Worm (Caenorhabditis elegans) whole organism, L3 larva: ENCODE measurements around the gene srj-21.

ENCODE experiments used
- R02D3.7 ChIP-seq: fragments of 150-350 bp; optimal IDR thresholded peaks from 2 replicates; lab custom pipeline; 2014; ENCODE audit warnings: missing biosample characterization, missing genetic modification characterization
- ceh-16 ChIP-seq: sonication (generic microtip); optimal IDR thresholded peaks from 2 replicates; lab custom pipeline; 2017; ENCODE audit warnings: missing biosample characterization, missing genetic modification characterization
- ceh-28 ChIP-seq: fragments of 150-350 bp; optimal IDR thresholded peaks from 2 replicates; lab custom pipeline; 2014; ENCODE audit warnings: missing biosample characterization, missing genetic modification reagents, missing genetic modification characterization
- daf-12 ChIP-seq: fragments of 150-350 bp; optimal IDR thresholded peaks from 2 replicates; lab custom pipeline; 2014; ENCODE audit warnings: missing biosample characterization, missing genetic modification reagents, missing genetic modification characterization
- egl-5 ChIP-seq: fragments of 150-350 bp; optimal IDR thresholded peaks from 2 replicates; lab custom pipeline; 2017; ENCODE audit warnings: missing biosample characterization, missing genetic modification reagents, missing genetic modification characterization, inconsistent platforms
- elt-1 ChIP-seq: fragments of 150-350 bp; optimal IDR thresholded peaks from 2 replicates; lab custom pipeline; 2014; ENCODE audit warnings: missing biosample characterization, missing genetic modification characterization
- elt-2 ChIP-seq: sonication (generic microtip); optimal IDR thresholded peaks from 2 replicates; lab custom pipeline; 2016; ENCODE audit warnings: missing genetic modification reagents, mild to moderate bottlenecking, missing genetic modification characterization, missing compliant biosample characterization
- elt-3 ChIP-seq, 3 experiments: fragments of 150-350 bp in 1 of 3; sonication (generic microtip) in 2 of 3; optimal IDR thresholded peaks; 2 replicates in 2 of 3; 4 replicates in 1 of 3; lab custom pipeline; 2014 to 2017; ENCODE audit warnings: missing biosample characterization in 3 of 3, missing genetic modification characterization in 3 of 3
- eor-1 ChIP-seq, 2 experiments: fragments of 150-350 bp; optimal IDR thresholded peaks; 2 replicates each; lab custom pipeline; 2014 to 2018; ENCODE audit warnings: missing biosample characterization in 2 of 2, missing genetic modification characterization in 2 of 2
- fos-1 ChIP-seq: fragments of 150-350 bp; optimal IDR thresholded peaks from 2 replicates; lab custom pipeline; 2014; ENCODE audit warnings: missing biosample characterization, missing genetic modification characterization
- hmg-11 ChIP-seq: sonication (generic microtip); optimal IDR thresholded peaks from 2 replicates; lab custom pipeline; 2016; ENCODE audit warnings: missing genetic modification characterization, missing compliant biosample characterization
- jun-1 ChIP-seq: fragments of 150-350 bp; optimal IDR thresholded peaks from 2 replicates; lab custom pipeline; 2014; ENCODE audit warnings: missing biosample characterization, missing genetic modification reagents, missing genetic modification characterization
- lin-15B ChIP-seq: fragments of 150-350 bp; optimal IDR thresholded peaks from 2 replicates; lab custom pipeline; 2014; ENCODE audit warnings: missing biosample characterization, missing genetic modification characterization
- lin-39 ChIP-seq: fragments of 150-350 bp; optimal IDR thresholded peaks from 2 replicates; lab custom pipeline; 2018; ENCODE audit warnings: missing biosample characterization, missing genetic modification reagents, missing genetic modification characterization
- lsy-12 ChIP-seq: sonication (generic microtip); optimal IDR thresholded peaks from 2 replicates; lab custom pipeline; 2016; ENCODE audit warnings: mild to moderate bottlenecking, missing genetic modification characterization, missing compliant biosample characterization
- mdl-1 ChIP-seq: fragments of 150-350 bp; optimal IDR thresholded peaks from 2 replicates; lab custom pipeline; 2014; ENCODE audit warnings: missing biosample characterization, missing genetic modification characterization
- mml-1 ChIP-seq: fragments of 150-350 bp; sonication (generic microtip); optimal IDR thresholded peaks from 3 replicates; lab custom pipeline; 2014; ENCODE audit warnings: missing biosample characterization, missing genetic modification characterization
- nhr-12 ChIP-seq: fragments of 150-350 bp; optimal IDR thresholded peaks from 2 replicates; lab custom pipeline; 2014; ENCODE audit warnings: missing biosample characterization, missing genetic modification characterization
- nhr-23 ChIP-seq: fragments of 150-350 bp; optimal IDR thresholded peaks from 2 replicates; lab custom pipeline; 2014; ENCODE audit warnings: missing biosample characterization, missing genetic modification reagents, missing genetic modification characterization
- nhr-237 ChIP-seq: fragments of 150-350 bp; optimal IDR thresholded peaks from 2 replicates; lab custom pipeline; 2014; ENCODE audit warnings: missing biosample characterization, missing genetic modification characterization
- nhr-28 ChIP-seq: fragments of 150-350 bp; optimal IDR thresholded peaks from 2 replicates; lab custom pipeline; 2014; ENCODE audit warnings: missing biosample characterization, missing genetic modification characterization
- nhr-67 ChIP-seq: fragments of 150-350 bp; optimal IDR thresholded peaks from 2 replicates; lab custom pipeline; 2014; ENCODE audit warnings: missing biosample characterization, missing genetic modification characterization
- nhr-76 ChIP-seq: fragments of 150-350 bp; sonication (generic microtip); optimal IDR thresholded peaks from 5 replicates; lab custom pipeline; 2014; ENCODE audit warnings: missing biosample characterization, missing genetic modification characterization
- nhr-77 ChIP-seq: fragments of 150-350 bp; optimal IDR thresholded peaks from 2 replicates; lab custom pipeline; 2014; ENCODE audit warnings: missing biosample characterization, missing genetic modification characterization
- pha-4 ChIP-seq: fragments of 150-350 bp; optimal IDR thresholded peaks from 2 replicates; lab custom pipeline; 2014; ENCODE audit warnings: missing biosample characterization, missing genetic modification reagents, missing genetic modification characterization
- pqm-1 ChIP-seq: fragments of 150-350 bp; optimal IDR thresholded peaks from 2 replicates; lab custom pipeline; 2017; ENCODE audit warnings: missing biosample characterization, missing genetic modification characterization, inconsistent platforms
- sea-2 ChIP-seq: fragments of 150-350 bp; sonication (generic microtip); optimal IDR thresholded peaks from 4 replicates; lab custom pipeline; 2014; ENCODE audit warnings: missing biosample characterization, missing genetic modification reagents, missing genetic modification characterization
- skn-1 ChIP-seq: fragments of 150-350 bp; optimal IDR thresholded peaks from 2 replicates; lab custom pipeline; 2014; ENCODE audit warnings: missing biosample characterization, missing genetic modification characterization
- tbx-2 ChIP-seq: sonication (generic microtip); optimal IDR thresholded peaks from 2 replicates; lab custom pipeline; 2016; ENCODE audit warnings: mild to moderate bottlenecking, missing genetic modification characterization, missing compliant biosample characterization
- unc-62 ChIP-seq: fragments of 150-350 bp; sonication (generic microtip); optimal IDR thresholded peaks from 4 replicates; lab custom pipeline; 2014; ENCODE audit warnings: missing biosample characterization, missing genetic modification reagents, missing genetic modification characterization
- zag-1 ChIP-seq: fragments of 150-350 bp; optimal IDR thresholded peaks from 2 replicates; lab custom pipeline; 2014; ENCODE audit warnings: missing biosample characterization, missing genetic modification characterization
- ztf-11 ChIP-seq: fragments of 150-350 bp; optimal IDR thresholded peaks from 2 replicates; lab custom pipeline; 2014; ENCODE audit warnings: missing biosample characterization, missing genetic modification characterization
- ztf-4 ChIP-seq: fragments of 150-350 bp; optimal IDR thresholded peaks from 2 replicates; lab custom pipeline; 2014; ENCODE audit warnings: missing biosample characterization, missing genetic modification characterization

The srj-21 gene

DNA sequence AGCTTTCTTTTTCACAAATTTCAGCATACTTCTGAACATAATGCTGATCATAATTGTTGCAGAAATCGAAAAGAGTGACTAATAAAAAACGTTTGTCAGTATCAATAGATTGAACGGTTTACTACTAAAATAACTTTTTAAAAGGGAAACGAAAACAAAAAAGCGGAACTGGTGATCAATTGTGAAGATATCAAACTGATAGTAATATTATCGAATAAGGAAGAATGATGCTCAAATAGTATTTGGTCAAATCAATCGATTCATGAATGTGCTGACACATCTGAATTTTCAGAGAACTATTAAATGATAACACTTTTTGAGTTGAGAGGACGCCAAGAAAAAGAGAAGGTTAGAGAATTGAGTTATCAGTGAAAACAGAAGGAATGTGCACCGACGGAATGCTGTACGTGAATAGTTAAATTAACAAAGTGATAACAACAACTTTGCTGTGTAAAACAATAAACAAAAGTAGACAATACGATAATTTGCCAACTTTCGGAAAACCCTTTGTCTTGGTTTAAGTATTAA lies 31.5 kb downstream of the srj-21 start, which contains the start of gene D1054.5:
TSS of gene D1054.5 (minus strand) at position 51 of the 528 bp plus-strand sequence.
- peak; percentile 80 for TF ChIP-seq jun-1
- TF ChIP-seq sea-2, result no peak
- peak; percentile 91 for TF ChIP-seq pqm-1 (tag; lab: Kevin White, UChicago)
- no peak for TF ChIP-seq eor-1 (tag; optimal IDR thresholded peaks at IDR 0.05; lab: Kevin White, UChicago)
- TF ChIP-seq hmg-11 (tag; lab: Kevin White, UChicago), result no peak
- no peak for TF ChIP-seq nhr-237 (tag; lab: Kevin White, UChicago)
- peak; percentile 64 for TF ChIP-seq ceh-28 (tag; lab: Kevin White, UChicago)
- TF ChIP-seq elt-2 (tag; lab: Kevin White, UChicago), result peak; percentile 94
- TF ChIP-seq nhr-77 (tag; lab: Kevin White, UChicago), result no peak
- peak; percentile 46 for TF ChIP-seq pha-4

DNA sequence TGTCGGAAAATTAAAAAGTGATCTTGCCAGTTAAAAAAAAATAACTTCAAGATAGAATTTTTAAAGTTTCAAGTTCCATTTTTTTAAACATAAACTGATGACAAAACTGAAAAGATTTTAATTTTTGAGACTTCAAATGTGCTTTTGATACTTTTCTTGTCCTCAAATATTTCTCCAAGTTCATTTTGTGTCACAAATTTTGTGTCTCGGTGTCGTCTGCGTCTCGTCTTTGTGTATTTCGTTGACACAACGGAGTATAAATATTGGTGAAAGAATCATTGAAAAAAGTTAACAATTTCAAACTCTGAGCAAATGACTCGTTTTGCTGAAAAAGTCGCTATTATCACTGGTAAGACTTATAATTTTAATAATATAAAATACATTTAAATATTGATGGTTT lies 38.9 kb downstream of the srj-21 start, which contains the start of gene D1054.8:
TSS of gene D1054.8 (plus strand) at position 301 of the 400 bp plus-strand sequence.
- TF ChIP-seq fos-1 (no peak), pha-4 (peak; percentile 56), hmg-11 (tag; lab: Kevin White, UChicago) (no peak), nhr-12 (no peak), egl-5 (tag; lab: Kevin White, UChicago) (no peak), nhr-77 (tag; lab: Kevin White, UChicago) (no peak)

DNA sequence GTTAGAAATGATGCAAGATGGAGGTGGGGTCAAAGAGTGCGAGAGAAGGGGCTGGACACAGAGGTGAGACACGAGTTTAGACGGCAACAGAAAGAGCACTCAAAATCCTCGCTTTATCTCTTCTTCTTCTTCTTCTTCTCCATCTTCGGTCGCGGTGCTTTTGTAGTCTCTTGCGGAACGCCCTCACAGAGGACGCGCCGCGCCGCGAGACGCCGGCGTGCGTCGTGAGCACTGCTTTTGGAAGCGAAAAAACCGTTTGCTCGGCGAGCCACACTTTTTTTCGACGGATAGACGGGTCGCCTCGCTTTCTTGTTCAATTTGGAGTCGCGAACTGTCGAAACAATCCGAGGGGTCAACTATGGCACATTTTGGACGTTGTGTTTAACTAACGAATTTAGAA lies 45.8 kb downstream of the srj-21 start, which contains the start of gene D1054.9:
TSS of gene D1054.9 (minus strand) at position 137 of the 400 bp plus-strand sequence.
- no peak for TF ChIP-seq skn-1 (tag; lab: Kevin White, UChicago)
- TF ChIP-seq lin-39, result no peak
- no peak for TF ChIP-seq elt-2 (tag; lab: Kevin White, UChicago)
- no peak for TF ChIP-seq nhr-28 (tag; lab: Kevin White, UChicago)
- no peak for TF ChIP-seq pqm-1 (tag; lab: Kevin White, UChicago)
- no peak for TF ChIP-seq mml-1
- no peak for TF ChIP-seq nhr-23
- no peak for TF ChIP-seq elt-3 (tag; optimal IDR thresholded peaks at IDR 0.05; lab: Kevin White, UChicago)
- TF ChIP-seq eor-1 (tag; optimal IDR thresholded peaks at IDR 0.05; lab: Kevin White, UChicago), result no peak
- TF ChIP-seq nhr-76, result no peak
- TF ChIP-seq zag-1 (tag; lab: Kevin White, UChicago), result no peak

DNA sequence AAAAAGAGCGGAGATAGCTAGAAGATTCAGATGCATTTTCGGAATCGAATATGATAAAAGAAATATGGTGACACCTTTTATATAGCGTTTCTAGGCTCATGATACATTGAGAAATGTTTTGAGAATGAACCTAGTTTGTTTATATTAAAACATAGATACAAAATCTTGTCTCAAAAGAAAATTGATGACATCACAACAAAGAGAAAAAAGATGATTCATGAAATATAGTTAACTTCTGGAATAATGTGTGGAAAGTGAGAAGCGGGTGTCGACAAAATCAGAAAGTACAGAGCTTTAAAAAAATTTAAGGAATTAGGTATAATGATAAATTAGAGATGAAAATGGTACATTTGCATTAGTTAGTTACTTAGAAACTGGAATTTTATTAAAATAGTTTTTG lies 47.6 kb downstream of the srj-21 start, which contains the start of gene D1054.10:
TSS of gene D1054.10 (minus strand) at position 101 of the 400 bp plus-strand sequence.
- TF ChIP-seq nhr-67 (tag; lab: Kevin White, UChicago), result no peak
- no peak for TF ChIP-seq tbx-2 (tag; lab: Kevin White, UChicago)
- no peak for TF ChIP-seq nhr-77 (tag; lab: Kevin White, UChicago)
- no peak for TF ChIP-seq ztf-11 (tag; lab: Kevin White, UChicago)
- no peak for TF ChIP-seq daf-12 (tag; lab: Kevin White, UChicago)
- no peak for TF ChIP-seq nhr-76
- TF ChIP-seq zag-1 (tag; lab: Kevin White, UChicago), result no peak
- TF ChIP-seq sea-2, result no peak
- TF ChIP-seq lin-15B (tag; lab: Kevin White, UChicago), result no peak
- no peak for TF ChIP-seq egl-5 (tag; lab: Kevin White, UChicago)
- no peak for TF ChIP-seq ceh-28 (tag; lab: Kevin White, UChicago)
- no peak for TF ChIP-seq R02D3.7 (tag; lab: Kevin White, UChicago)
- no peak for TF ChIP-seq unc-62 (GFP tag; lab: Kevin White, UChicago)

DNA sequence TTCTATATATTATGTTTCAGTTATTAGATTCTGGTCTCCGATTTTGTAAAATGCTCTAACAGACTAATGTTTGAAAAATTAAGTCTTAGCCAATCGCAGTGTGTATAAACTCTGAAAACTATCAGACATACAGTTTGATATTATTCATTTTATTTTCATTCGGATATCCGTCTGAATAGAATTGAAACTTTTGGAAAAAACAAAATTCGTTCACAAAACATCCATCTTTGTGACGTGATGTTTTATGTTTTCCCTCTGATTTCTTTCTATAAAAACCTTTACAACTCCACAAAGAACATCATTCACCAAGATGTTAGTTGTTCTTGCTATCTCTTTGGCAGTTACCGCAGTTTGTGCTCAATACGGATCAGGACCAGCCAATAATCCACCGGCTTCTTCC lies 48.4 kb downstream of the srj-21 start, which contains the start of gene ule-3:
TSS of gene ule-3 (plus strand) at position 301 of the 400 bp plus-strand sequence.
- TF ChIP-seq tbx-2 (tag; lab: Kevin White, UChicago) (no peak), nhr-28 (tag; lab: Kevin White, UChicago) (no peak), R02D3.7 (tag; lab: Kevin White, UChicago) (no peak), ztf-4 (tag; lab: Kevin White, UChicago) (no peak), elt-1 (no peak), mdl-1 (tag; lab: Kevin White, UChicago) (no peak), ceh-16 (tag; lab: Kevin White, UChicago) (no peak), lsy-12 (tag; lab: Kevin White, UChicago) (no peak), elt-2 (tag; lab: Kevin White, UChicago) (no peak), zag-1 (tag; lab: Kevin White, UChicago) (no peak)
